Worm (Caenorhabditis elegans): ENCODE results near the gene neg-1.

neg-1 gene

DNA sequence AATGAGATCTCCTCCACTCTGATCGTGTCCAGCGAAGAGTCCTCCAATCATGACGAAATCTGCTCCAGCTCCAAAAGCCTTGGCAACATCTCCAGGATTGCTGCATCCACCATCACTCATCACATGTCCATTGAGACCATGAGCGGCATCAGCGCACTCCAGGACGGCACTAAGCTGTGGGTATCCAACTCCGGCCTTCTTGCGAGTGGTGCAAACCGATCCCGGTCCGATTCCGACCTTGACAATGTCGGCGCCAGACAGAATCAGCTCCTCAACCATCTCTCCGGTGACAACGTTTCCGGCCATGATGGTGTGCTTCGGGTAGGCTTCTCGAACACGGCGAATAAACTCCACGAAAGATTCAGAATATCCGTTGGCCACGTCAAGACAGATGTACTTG lies 4.2 kb downstream of the neg-1 start:
- no peak for TF ChIP-seq drap-1 (GFP tag; optimal IDR thresholded peaks at IDR 0.05)
- no peak for TF ChIP-seq pha-4 (tag; optimal IDR thresholded peaks at IDR 0.05)
- TF ChIP-seq unc-120 (tag; optimal IDR thresholded peaks at IDR 0.05; ENCODE audit: poor library complexity, severe bottlenecking), result no peak
- TF ChIP-seq ceh-43 (GFP tag; optimal IDR thresholded peaks at IDR 0.05), result no peak
- TF ChIP-seq ces-1 (GFP tag; optimal IDR thresholded peaks at IDR 0.05), result no peak
- no peak for TF ChIP-seq mls-2 (tag; optimal IDR thresholded peaks at IDR 0.05)
- TF ChIP-seq elt-3 (tag; optimal IDR thresholded peaks at IDR 0.05), result no peak
- no peak for TF ChIP-seq hlh-1 (tag; optimal IDR thresholded peaks at IDR 0.05)
- no peak for TF ChIP-seq lin-13 (tag; optimal IDR thresholded peaks at IDR 0.05)
- TF ChIP-seq ztf-11 (tag; optimal IDR thresholded peaks at IDR 0.05), result no peak
- TF ChIP-seq sem-2 (GFP tag; optimal IDR thresholded peaks at IDR 0.05), result no peak
- no peak for TF ChIP-seq bed-3 (GFP tag; optimal IDR thresholded peaks at IDR 0.05)

DNA sequence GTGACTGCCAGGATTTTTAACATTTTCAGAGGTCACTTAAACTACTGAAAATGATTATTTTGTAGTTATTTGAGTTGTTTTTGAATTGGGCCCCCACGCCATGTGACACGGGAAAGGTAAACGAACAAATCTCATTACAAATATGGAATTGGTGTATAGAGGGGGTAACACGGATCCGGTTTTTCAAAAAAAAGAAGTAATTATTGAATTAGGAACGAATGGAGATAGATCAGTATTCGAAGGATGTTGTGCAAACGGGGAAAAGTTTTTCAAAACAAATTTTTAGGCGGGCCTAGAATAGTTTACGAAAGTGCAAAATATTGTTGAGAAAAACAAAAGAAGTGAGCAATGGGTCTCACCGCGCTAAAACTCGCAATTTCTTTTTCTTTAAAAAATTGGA lies 8.2 kb downstream of the neg-1 start, which contains the start of gene F32D1.11:
F32D1.11 (minus strand) TSS at position 101 of the 400 bp plus-strand sequence.
- TF ChIP-seq ceh-43 (GFP tag; optimal IDR thresholded peaks at IDR 0.05) (no peak), nhr-2 (tag; optimal IDR thresholded peaks at IDR 0.05) (no peak), mep-1 (tag; optimal IDR thresholded peaks at IDR 0.05) (no peak), unc-39 (tag; optimal IDR thresholded peaks at IDR 0.05) (no peak), zip-8 (tag; optimal IDR thresholded peaks at IDR 0.05) (no peak), pha-4 (tag; optimal IDR thresholded peaks at IDR 0.05) (no peak), mls-2 (tag; optimal IDR thresholded peaks at IDR 0.05) (no peak)

DNA sequence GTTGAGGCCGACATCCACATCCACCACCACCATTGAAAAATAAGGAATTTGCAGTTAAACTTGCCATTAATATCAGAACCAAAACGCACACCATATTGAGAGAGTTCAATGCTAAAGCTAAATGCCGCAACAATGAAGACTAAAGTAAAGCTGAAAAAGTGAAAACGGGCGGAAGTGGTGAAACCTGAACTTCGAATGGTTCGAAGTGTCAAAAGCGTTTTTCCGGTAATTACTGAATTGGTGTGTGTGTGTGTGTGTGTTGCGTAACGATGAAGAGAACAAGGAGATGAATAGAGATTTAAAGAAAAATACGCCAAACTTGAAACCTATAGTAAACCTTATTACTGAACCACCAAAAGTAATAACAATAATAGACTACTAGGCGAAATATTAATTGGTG lies 10.2 kb downstream of the neg-1 start, which contains the start of gene grl-13:
grl-13 (minus strand) TSS at position 101 of the 400 bp plus-strand sequence.
- TF ChIP-seq cnd-1 (tag; optimal IDR thresholded peaks at IDR 0.05), result no peak
- TF ChIP-seq zip-8 (tag; optimal IDR thresholded peaks at IDR 0.05), result no peak
- TF ChIP-seq nhr-237 (tag; optimal IDR thresholded peaks at IDR 0.05), result no peak
- TF ChIP-seq snpc-4 (tag; optimal IDR thresholded peaks at IDR 0.05), result no peak
- TF ChIP-seq lin-32 (GFP tag; optimal IDR thresholded peaks at IDR 0.05), result no peak
- no peak for TF ChIP-seq mep-1 (tag; optimal IDR thresholded peaks at IDR 0.05)
- no peak for TF ChIP-seq nhr-28 (tag; optimal IDR thresholded peaks at IDR 0.05)
- TF ChIP-seq mls-2 (tag; optimal IDR thresholded peaks at IDR 0.05), result no peak
- no peak for TF ChIP-seq ham-2 (GFP tag; optimal IDR thresholded peaks at IDR 0.05)
- no peak for TF ChIP-seq hlh-1 (tag; optimal IDR thresholded peaks at IDR 0.05)
- TF ChIP-seq elt-3 (tag; optimal IDR thresholded peaks at IDR 0.05), result no peak
- no peak for TF ChIP-seq sptf-1 (tag; optimal IDR thresholded peaks at IDR 0.05)
- TF ChIP-seq pha-4 (tag; optimal IDR thresholded peaks at IDR 0.05), result no peak
- no peak for TF ChIP-seq ces-1 (GFP tag; optimal IDR thresholded peaks at IDR 0.05)
- no peak for TF ChIP-seq M03D4.4 (tag; optimal IDR thresholded peaks at IDR 0.05)
- TF ChIP-seq unc-62 (GFP tag; optimal IDR thresholded peaks at IDR 0.05), result no peak
- TF ChIP-seq elt-1 (tag; optimal IDR thresholded peaks at IDR 0.05; ENCODE audit: borderline replicate concordance, insufficient read depth), result no peak
- no peak for TF ChIP-seq unc-39 (tag; optimal IDR thresholded peaks at IDR 0.05)

ce11 chrV:4361505-4361904 lies 13.2 kb downstream of the neg-1 start, which contains the start of gene F32D1.3:
Gene F32D1.3 (minus strand): TSS chrV:4361569.
- peak; percentile 19 for TF ChIP-seq nhr-2 (tag; optimal IDR thresholded peaks at IDR 0.05)
- TF ChIP-seq lin-13 (tag; optimal IDR thresholded peaks at IDR 0.05), result no peak
- TF ChIP-seq drap-1 (GFP tag; optimal IDR thresholded peaks at IDR 0.05), result no peak
- TF ChIP-seq elt-1 (tag; optimal IDR thresholded peaks at IDR 0.05; ENCODE audit: borderline replicate concordance, insufficient read depth), result peak; percentile 69
- peak; percentile 37 for TF ChIP-seq elt-3 (tag; optimal IDR thresholded peaks at IDR 0.05)
- TF ChIP-seq unc-62 (GFP tag; optimal IDR thresholded peaks at IDR 0.05), result peak; percentile 51

DNA sequence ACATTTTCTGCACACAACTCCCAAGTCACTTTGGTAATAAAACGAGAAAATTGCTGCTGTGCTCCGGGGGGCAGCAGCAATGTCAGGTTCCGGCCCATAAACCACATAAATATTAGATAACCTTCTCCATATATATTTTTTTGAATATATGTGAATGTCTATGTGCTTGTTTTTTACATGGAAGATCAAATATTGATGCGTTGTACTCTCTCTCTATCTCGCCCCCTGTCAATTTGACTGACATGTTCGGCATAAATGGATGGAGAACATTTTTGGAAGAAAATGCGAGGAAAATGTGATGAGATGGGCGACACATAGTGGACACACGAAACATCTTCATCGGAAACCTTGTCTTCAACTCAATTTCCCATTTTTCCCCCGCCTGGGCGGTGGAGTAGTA lies 14.7 kb downstream of the neg-1 start:
- TF ChIP-seq lsy-2 (tag; optimal IDR thresholded peaks at IDR 0.05) (no peak), nhr-237 (tag; optimal IDR thresholded peaks at IDR 0.05) (no peak), M03D4.4 (tag; optimal IDR thresholded peaks at IDR 0.05) (no peak), ceh-39 (tag; optimal IDR thresholded peaks at IDR 0.05) (no peak), ztf-11 (tag; optimal IDR thresholded peaks at IDR 0.05) (no peak), mab-5 (tag; optimal IDR thresholded peaks at IDR 0.05) (no peak), lin-32 (GFP tag; optimal IDR thresholded peaks at IDR 0.05) (no peak), hlh-1 (tag; optimal IDR thresholded peaks at IDR 0.05) (no peak), unc-62 (GFP tag; optimal IDR thresholded peaks at IDR 0.05) (peak; percentile 42)

DNA sequence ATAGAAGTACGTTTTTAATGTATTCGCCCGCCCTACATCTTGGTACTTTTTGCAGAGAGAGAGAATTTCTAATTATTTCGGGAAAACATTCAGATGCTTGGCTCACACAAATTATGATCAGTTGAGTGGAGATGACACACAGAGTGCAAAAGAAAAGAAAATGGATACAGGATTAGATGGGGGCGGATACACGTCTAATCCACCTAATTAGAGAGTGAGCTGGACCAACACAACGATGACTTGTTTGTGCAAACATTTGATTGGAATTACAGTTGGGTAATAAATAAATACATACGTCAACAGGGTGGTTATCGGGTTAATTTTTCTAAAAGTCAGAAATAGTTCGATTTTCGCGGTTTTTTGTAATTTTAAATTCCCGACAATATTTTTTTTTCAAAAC lies 15.5 kb downstream of the neg-1 start:
- TF ChIP-seq cnd-1 (tag; optimal IDR thresholded peaks at IDR 0.05), result no peak
- TF ChIP-seq unc-120 (tag; optimal IDR thresholded peaks at IDR 0.05; ENCODE audit: poor library complexity, severe bottlenecking), result no peak
- TF ChIP-seq lsy-2 (tag; optimal IDR thresholded peaks at IDR 0.05), result no peak
- no peak for TF ChIP-seq zip-8 (tag; optimal IDR thresholded peaks at IDR 0.05)
- TF ChIP-seq unc-39 (tag; optimal IDR thresholded peaks at IDR 0.05), result no peak
- peak; percentile 80 for TF ChIP-seq ces-1 (GFP tag; optimal IDR thresholded peaks at IDR 0.05)
- TF ChIP-seq mls-2 (tag; optimal IDR thresholded peaks at IDR 0.05), result peak; percentile 26
